Fruit fly (Drosophila melanogaster): Measurements from ENCODE around the gene Ppox.
A peak's percentile ranks its signal among the peaks of the same experiment; 100 is the strongest.

Gene Ppox

DNA sequence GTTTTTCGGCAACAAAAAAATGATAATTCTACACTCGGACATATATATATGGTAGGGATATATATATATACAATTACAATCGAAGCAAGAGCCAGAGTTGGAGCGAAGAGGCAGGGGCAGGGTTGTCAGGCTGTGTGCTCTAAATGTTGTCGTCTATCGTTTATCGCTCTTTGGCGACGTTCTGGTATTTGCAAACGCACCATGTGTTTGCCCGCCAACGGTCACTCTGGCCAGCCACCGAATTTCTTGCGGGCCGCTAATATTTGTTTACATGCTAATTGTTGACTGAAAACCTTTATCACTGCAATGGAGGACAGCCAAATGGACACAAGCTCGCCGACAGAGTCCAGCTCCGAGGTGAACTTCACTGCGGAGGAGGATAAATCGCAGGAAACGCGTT lies 11.7 kb downstream of the Ppox start, which contains the start of the genes puf and ash2:
Gene puf, minus strand, starts transcription at position 121 of the 400 bp plus-strand sequence.
Gene ash2, plus strand, starts transcription at position 203 of the 400 bp plus-strand sequence.
- TF ChIP-seq eg (GFP tag; IDR thresholded peaks at IDR 0.05): 0 out of 3 replicates have a peak, but pooled peaks have one; percentile 27
- TF ChIP-seq CG6163 (GFP tag; IDR thresholded peaks at IDR 0.05): 0 out of 3 replicates have a peak, but pooled peaks have one; percentile 14
- TF ChIP-seq esn (GFP tag; optimal IDR thresholded peaks at IDR 0.05): no peak

DNA sequence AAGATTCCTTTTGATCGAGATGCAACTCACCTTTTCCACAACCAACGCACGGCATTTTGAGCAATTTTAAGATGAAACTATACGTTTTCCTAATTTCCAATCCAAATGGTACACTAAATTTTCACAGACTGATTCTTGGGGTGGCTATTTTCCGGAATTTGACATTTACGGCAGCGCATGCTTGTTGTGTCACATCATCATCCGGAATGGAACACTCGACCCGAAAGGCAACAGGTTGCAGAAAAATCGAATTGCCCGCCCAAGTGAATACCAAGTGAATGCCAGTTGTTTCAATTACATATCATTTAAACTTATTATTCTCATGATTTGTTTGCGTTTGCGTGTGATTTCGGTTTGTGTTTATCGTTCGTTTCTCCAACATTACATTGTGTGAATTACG lies 26.7 kb downstream of the Ppox start, which contains the start of gene MtnF:
Gene MtnF, minus strand, starts transcription at position 209 of the 400 bp plus-strand sequence.
- TF ChIP-seq salr (GFP tag; optimal IDR thresholded peaks at IDR 0.05) (no peak), Hr38 (GFP tag; optimal IDR thresholded peaks at IDR 0.05) (no peak), eg (GFP tag; IDR thresholded peaks at IDR 0.05) (no peak)

DNA sequence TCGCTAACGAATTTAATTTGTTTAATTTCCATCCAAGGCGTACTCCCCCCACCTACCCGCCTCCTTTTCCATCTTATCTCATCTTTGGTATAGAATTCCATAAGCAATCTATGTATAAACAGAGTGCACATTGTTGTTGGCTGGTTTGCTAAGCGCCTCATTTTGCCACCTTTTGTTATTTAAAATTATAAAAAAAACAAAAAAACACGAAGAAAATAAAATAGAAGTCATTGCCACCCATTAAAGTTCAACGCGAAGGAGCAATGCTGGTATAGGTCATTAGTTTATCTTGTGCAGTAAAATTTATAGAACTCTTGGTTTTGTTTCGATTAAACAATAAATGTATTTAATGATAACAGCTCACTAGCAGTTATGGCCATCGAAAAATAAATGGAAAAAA lies 27.3 kb downstream of the Ppox start:
- no peak for TF ChIP-seq achi (GFP tag; optimal IDR thresholded peaks at IDR 0.05)
- peak; percentile 83 for TF ChIP-seq svp (GFP tag)

DNA sequence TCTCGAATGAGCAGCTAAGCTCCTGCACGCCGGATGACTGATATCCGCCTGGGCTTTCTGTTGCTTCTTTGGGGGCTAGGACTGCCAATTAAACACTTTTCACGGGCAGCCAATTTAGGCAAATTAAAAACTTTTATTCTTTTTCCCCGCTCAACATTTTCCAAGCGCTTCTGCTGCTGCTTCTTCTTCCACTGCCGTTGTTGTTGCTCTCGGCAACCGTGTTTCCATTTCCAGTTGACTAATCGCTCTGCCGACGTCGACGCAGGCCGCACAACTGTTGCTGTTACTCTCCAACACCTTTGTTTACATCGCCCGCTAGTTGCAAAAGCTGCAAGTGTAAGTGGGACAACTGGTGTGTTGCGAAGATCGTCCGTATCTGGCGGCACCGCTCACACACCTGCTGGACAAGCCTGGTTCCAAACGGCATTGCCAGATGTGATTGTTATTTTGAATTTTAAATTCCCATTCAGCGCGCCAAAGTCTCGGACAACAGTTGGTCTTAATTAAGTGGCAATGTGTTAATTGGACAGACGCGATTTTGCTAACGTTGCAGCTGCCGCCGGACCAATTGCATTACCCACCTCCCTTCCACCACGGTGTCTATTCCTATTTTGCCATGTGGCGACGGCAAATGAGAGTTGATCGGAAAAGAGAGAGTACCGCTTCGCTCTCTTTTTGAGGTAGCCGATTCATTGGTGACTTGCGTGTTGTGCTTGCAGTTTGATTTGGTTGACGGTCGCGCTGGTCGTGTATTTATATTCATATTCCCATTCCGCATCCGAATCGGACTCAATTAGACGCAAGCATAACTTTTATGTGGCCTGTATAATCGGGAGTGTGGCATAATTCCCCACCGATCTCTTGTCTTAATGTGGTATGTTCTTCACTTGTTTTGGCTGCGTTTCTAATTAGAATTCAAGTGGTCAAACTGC lies 31.5 kb downstream of the Ppox start, which contains the start of gene Wsck:
Gene Wsck, minus strand, starts transcription at position 199 of the 932 bp plus-strand sequence.
- TF ChIP-seq CG11902 (GFP tag; optimal IDR thresholded peaks at IDR 0.05) (no peak), CG6163 (GFP tag; IDR thresholded peaks at IDR 0.05) (peak; percentile 55; the same call in 1 of the 3 replicates), Met (GFP tag; optimal IDR thresholded peaks at IDR 0.05) (no peak), CG8632 (GFP tag; optimal IDR thresholded peaks at IDR 0.05) (no peak), CG31627 (GFP tag; optimal IDR thresholded peaks at IDR 0.05) (no peak), Eip78C (GFP tag) (peak; percentile 71), Lpt (GFP tag; optimal IDR thresholded peaks at IDR 0.05) (peak; percentile 53), CG4318 (GFP tag; optimal IDR thresholded peaks at IDR 0.05) (no peak), CG8119 (GFP tag; IDR thresholded peaks at IDR 0.05) (peak; percentile 21; the same call in 1 of the 3 replicates), svp (GFP tag) (no peak), fkh (GFP tag; optimal IDR thresholded peaks at IDR 0.05) (peak; percentile 98), dsx (GFP tag; optimal IDR thresholded peaks at IDR 0.05; ENCODE audit: poor library complexity, severe bottlenecking) (no peak), Eip75B (GFP tag; optimal IDR thresholded peaks at IDR 0.05) (no peak), eg (GFP tag; IDR thresholded peaks at IDR 0.05) (peak; percentile 37; the same call in 1 of the 3 replicates), net (GFP tag; optimal IDR thresholded peaks at IDR 0.05) (peak; percentile 24), Sox102F (GFP tag; optimal IDR thresholded peaks at IDR 0.05) (no peak), CG3032 (tag; optimal IDR thresholded peaks at IDR 0.05) (no peak), esn (GFP tag; optimal IDR thresholded peaks at IDR 0.05) (peak; percentile 39), CG1621 (tag; optimal IDR thresholded peaks at IDR 0.05) (peak; percentile 67), Sox14 (GFP tag; optimal IDR thresholded peaks at IDR 0.05) (peak; percentile 96), CG6854 (GFP tag; optimal IDR thresholded peaks at IDR 0.05) (no peak)

DNA sequence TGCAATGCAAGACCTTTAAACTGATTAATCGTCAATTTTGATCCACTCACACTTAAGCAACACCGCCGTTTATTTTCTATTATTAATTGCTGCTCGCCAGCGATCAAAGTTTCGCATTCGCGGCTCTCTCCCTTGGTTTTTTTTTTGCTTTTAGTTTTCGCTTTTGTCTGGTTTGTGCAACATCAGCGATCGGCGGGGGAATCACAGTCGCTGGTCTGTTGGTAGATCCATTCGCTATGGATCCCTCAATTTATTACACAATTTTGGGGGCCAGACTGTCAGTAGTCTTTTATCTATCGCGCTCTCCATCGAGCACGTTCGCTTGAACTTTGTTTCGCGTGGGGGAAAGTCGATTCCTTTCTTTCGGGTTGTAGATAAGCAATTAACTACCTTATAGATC lies 35.0 kb downstream of the Ppox start:
- TF ChIP-seq spab (GFP tag; optimal IDR thresholded peaks at IDR 0.05): no peak
- peak; percentile 15 for TF ChIP-seq CG6276 (GFP tag; optimal IDR thresholded peaks at IDR 0.05)
- TF ChIP-seq Sox14 (GFP tag; optimal IDR thresholded peaks at IDR 0.05): no peak
- TF ChIP-seq svp (GFP tag): no peak
- TF ChIP-seq Blimp-1 (GFP tag; optimal IDR thresholded peaks at IDR 0.05): no peak
- TF ChIP-seq vri (GFP tag; optimal IDR thresholded peaks at IDR 0.05): peak; percentile 43
- TF ChIP-seq eg (GFP tag; IDR thresholded peaks at IDR 0.05): peak; percentile 24; the same call in 1 of the 3 replicates
- TF ChIP-seq Hr38 (GFP tag; optimal IDR thresholded peaks at IDR 0.05): no peak

DNA sequence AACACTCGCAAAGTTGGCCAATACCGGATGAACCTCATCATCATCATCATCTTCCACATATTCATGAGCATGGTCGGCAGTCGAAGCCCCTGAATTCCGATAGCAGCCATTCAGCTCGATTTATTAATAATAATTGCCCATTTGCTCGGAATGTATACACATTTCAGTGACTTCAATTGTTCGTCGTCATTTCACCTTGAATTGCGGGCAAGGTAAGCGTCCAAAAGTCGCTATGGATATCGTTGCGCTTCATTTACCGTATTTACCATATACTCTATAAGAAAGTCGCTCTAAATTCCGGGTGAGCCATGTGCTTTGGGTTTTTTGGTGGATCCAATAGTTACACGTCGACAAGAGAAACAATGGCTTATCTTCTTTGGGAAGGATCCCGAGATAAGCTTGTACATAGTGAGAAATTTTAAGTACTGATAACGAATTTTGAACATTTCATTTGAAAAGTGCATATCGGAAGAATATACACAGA lies 35.6 kb downstream of the Ppox start:
- TF ChIP-seq CG16779 (tag; optimal IDR thresholded peaks at IDR 0.05) (no peak), cyc (GFP tag; optimal IDR thresholded peaks at IDR 0.05) (peak; percentile 0), Sox15 (GFP tag; optimal IDR thresholded peaks at IDR 0.05) (peak; percentile 12), dsx (GFP tag; optimal IDR thresholded peaks at IDR 0.05; ENCODE audit: poor library complexity, severe bottlenecking) (no peak), CG34406 (GFP tag; optimal IDR thresholded peaks at IDR 0.05) (peak; percentile 21), CG31627 (GFP tag; optimal IDR thresholded peaks at IDR 0.05) (peak; percentile 46), CG6276 (GFP tag; optimal IDR thresholded peaks at IDR 0.05) (peak; percentile 23), CG3032 (tag; optimal IDR thresholded peaks at IDR 0.05) (no peak), CG32006 (GFP tag; optimal IDR thresholded peaks at IDR 0.05) (peak; percentile 73), CG4318 (GFP tag; optimal IDR thresholded peaks at IDR 0.05) (no peak), Hr39 (GFP tag; optimal IDR thresholded peaks at IDR 0.05) (peak; percentile 30), CG10669 (GFP tag; optimal IDR thresholded peaks at IDR 0.05) (no peak), CG8632 (GFP tag; optimal IDR thresholded peaks at IDR 0.05) (peak; percentile 46), fkh (GFP tag; optimal IDR thresholded peaks at IDR 0.05) (no peak), OdsH (GFP tag; optimal IDR thresholded peaks at IDR 0.05) (no peak), CG6163 (GFP tag; IDR thresholded peaks at IDR 0.05) (peak; percentile 58; the same call in 1 of the 3 replicates), topi (GFP tag; optimal IDR thresholded peaks at IDR 0.05) (peak; percentile 24)
